Worm (Caenorhabditis elegans) whole organism, L1 larva: ENCODE results near the gene frpr-12.

Source experiments
- C34B4.2 ChIP-seq: sonication (generic microtip); optimal IDR thresholded peaks from 2 replicates; lab custom pipeline; 2017; ENCODE audit warnings: mild to moderate bottlenecking, missing genetic modification characterization, missing compliant biosample characterization
- ama-1 ChIP-seq: fragments of 150-350 bp; optimal IDR thresholded peaks from 2 replicates; lab custom pipeline; 2014
- ceh-82 ChIP-seq, 3 experiments: fragments of 150-350 bp in 1 of 3; sonication (generic microtip) in 2 of 3; optimal IDR thresholded peaks; 2 replicates each; lab custom pipeline; 2014 to 2017; ENCODE audit warnings: missing biosample characterization in 3 of 3, missing genetic modification characterization in 3 of 3
- ceh-88 ChIP-seq: fragments of 200-800 bp; sonication (Bioruptor generic); IDR thresholded peaks from 2 replicates; pipeline ENCODE4 v1.3.6; 2022; ENCODE audit warnings: missing genetic modification characterization, missing compliant biosample characterization
- egl-13 ChIP-seq: sonication (generic microtip); optimal IDR thresholded peaks from 2 replicates; lab custom pipeline; 2016; ENCODE audit warnings: missing genotype, missing genetic modification reagents, missing genetic modification characterization, missing compliant biosample characterization
- fkh-10 ChIP-seq: sonication (generic microtip); optimal IDR thresholded peaks from 2 replicates; lab custom pipeline; 2017; ENCODE audit warnings: missing biosample characterization, missing genetic modification reagents, missing genetic modification characterization
- nhr-28 ChIP-seq: fragments of 150-350 bp; optimal IDR thresholded peaks from 2 replicates; lab custom pipeline; 2014; ENCODE audit warnings: missing biosample characterization, missing genetic modification characterization
- nhr-85 ChIP-seq: sonication (generic microtip); peaks from one replicate; lab custom pipeline; 2016; ENCODE audit warnings: missing genetic modification characterization, inconsistent platforms, missing compliant biosample characterization
- nhr-90 ChIP-seq: sonication (generic microtip); optimal IDR thresholded peaks from 2 replicates; lab custom pipeline; 2016; ENCODE audit warnings: mild to moderate bottlenecking, missing genetic modification characterization, missing compliant biosample characterization; ENCODE audit not compliant: poor library complexity
- unc-62 ChIP-seq: fragments of 150-350 bp; optimal IDR thresholded peaks from 2 replicates; lab custom pipeline; 2014; ENCODE audit warnings: missing biosample characterization, missing genetic modification reagents, missing genetic modification characterization

frpr-12 gene

ce11 chrV:8948996-8949395, 46.2 kb downstream of the frpr-12 start:
- no peak for TF ChIP-seq nhr-28
- peak; percentile 37 for TF ChIP-seq nhr-85

DNA sequence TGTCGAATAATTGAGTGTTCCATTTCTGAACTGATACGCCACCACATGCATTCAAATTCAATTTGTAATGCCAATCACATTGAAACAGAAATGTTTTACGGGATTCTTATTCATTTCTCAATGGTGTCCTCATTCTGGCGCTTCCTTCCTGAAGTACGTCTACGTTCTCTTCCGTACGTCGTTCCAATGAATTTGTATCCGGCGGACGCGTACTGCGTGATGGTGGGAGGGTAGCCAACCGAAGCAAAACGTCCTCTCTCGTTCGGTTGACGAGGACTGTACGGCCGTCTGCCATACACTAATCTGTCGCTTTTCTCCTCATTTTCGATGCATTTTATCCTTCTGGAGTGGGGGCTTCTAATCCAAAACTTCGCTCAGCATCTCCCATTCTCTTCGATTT, 47.1 kb downstream of the frpr-12 start:
- TF ChIP-seq egl-13 (tag; lab: Kevin White, UChicago) = no peak
- no peak for TF ChIP-seq unc-62 (GFP tag; lab: Kevin White, UChicago)
- TF ChIP-seq ceh-88 (GFP tag; lab: Robert Waterston, UW) = no peak
- TF ChIP-seq fkh-10 = no peak
- no peak for TF ChIP-seq C34B4.2 (tag; lab: Kevin White, UChicago)
- no peak for TF ChIP-seq nhr-90 (tag; lab: Kevin White, UChicago)
- TF ChIP-seq ama-1 = no peak
- no peak for TF ChIP-seq ceh-82 (tag; optimal IDR thresholded peaks at IDR 0.05; lab: Kevin White, UChicago)
